Worm (Caenorhabditis elegans): Measurements from ENCODE around the gene T28C6.11.

ce11 chrIV:8852194-8852593 is 12.1 kb upstream of the T28C6.11 start, which contains the start of gene alp-1:
- TF ChIP-seq W03F9.2 (tag; optimal IDR thresholded peaks at IDR 0.05) = no peak
- no peak for TF ChIP-seq him-1 (tag; optimal IDR thresholded peaks at IDR 0.05)

Measured in whole organism, L4/young adult.